Fruit fly (Drosophila melanogaster): Measurements from ENCODE around the gene CG7333.

The CG7333 gene

DNA sequence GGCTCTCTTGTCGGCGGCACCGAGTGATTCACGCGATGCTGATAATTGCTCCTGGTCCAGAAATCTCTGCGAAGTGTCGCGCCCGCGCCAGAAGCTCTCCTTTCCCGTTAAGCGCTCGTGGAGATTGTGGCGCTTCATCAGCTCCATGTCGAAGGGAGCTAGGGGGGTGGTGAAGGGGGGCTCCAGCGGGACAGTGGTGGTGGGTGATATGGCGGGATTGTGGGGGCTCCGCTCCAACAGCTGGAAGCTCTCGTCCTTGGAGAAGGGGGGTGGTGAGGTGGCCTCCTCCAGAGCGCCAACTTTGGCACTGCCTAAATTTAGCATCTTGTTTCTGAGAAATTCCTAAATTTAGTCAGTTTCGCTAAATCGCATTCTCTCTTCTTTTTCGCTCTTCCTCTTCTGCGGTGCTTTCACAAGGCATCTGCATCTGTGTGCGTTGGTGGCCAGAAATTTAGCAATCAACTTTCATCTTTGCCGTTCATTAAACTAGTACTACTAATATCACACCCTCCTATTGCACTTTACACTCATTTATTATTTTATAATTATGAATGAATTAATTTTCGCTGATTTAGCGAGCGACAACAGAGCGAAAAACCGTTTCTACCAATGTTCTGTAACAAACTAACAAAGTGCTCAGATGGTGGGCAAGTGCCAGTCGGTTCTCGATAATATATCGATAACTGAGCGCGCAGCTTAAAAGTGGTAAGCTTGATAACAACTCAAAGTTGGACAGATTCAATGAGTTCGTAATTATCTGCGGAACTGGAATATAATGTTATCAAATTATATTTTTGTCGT, 41.9 kb downstream of the CG7333 start, which contains the start of gene subdued:
TSS of gene subdued (minus strand) at position 631 of the 801 bp plus-strand sequence.
- TF ChIP-seq CG12768 (GFP tag; optimal IDR thresholded peaks at IDR 0.05) (peak; percentile 43), CG5204 (GFP tag; optimal IDR thresholded peaks at IDR 0.05) (no peak), CG33017 (tag; optimal IDR thresholded peaks at IDR 0.05) (no peak), kay (GFP tag; ENCODE audit: borderline replicate concordance) (no peak), toe (GFP tag; optimal IDR thresholded peaks at IDR 0.05) (no peak), cnc (optimal IDR thresholded peaks at IDR 0.05) (no peak), Hr96 (GFP tag; optimal IDR thresholded peaks at IDR 0.05) (peak; percentile 18)

DNA sequence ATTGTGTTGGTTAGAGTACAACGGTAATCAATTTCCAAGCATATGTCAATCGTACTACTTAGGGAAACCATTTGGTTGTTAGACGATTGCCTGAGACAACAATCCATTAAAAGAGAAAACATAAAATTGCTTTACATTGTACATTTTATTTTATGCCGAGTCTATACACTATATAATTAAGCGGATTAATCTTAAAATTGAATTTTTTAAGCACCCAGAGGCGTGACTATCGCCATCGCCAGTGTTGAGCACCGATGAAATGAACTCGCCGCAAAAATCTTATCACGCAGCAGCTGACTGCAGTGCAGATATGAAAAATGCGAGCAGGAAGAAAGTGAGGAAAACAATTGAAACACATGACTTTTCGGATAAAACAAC, 42.4 kb downstream of the CG7333 start:
- TF ChIP-seq CG1620 (GFP tag; optimal IDR thresholded peaks at IDR 0.05): peak; percentile 15
- TF ChIP-seq kay (GFP tag; ENCODE audit: borderline replicate concordance): no peak
- no peak for TF ChIP-seq cnc (optimal IDR thresholded peaks at IDR 0.05)
- TF ChIP-seq CG7045 (GFP tag; optimal IDR thresholded peaks at IDR 0.05): no peak
- TF ChIP-seq Crg-1 (GFP tag; optimal IDR thresholded peaks at IDR 0.05): peak; percentile 44
- no peak for TF ChIP-seq ovo (GFP tag; optimal IDR thresholded peaks at IDR 0.05)
- TF ChIP-seq CG11617 (GFP tag; optimal IDR thresholded peaks at IDR 0.05): no peak
- peak; percentile 41 for TF ChIP-seq CG7101 (tag; optimal IDR thresholded peaks at IDR 0.05)
- TF ChIP-seq pad (GFP tag; optimal IDR thresholded peaks at IDR 0.05): peak; percentile 24
- no peak for TF ChIP-seq tj (GFP tag; optimal IDR thresholded peaks at IDR 0.05)
- TF ChIP-seq bab1 (GFP tag; optimal IDR thresholded peaks at IDR 0.05): peak; percentile 18
- TF ChIP-seq Mnt (GFP tag; optimal IDR thresholded peaks at IDR 0.05): peak; percentile 22
- no peak for TF ChIP-seq CG12768 (GFP tag; optimal IDR thresholded peaks at IDR 0.05)
- no peak for TF ChIP-seq CG33017 (tag; optimal IDR thresholded peaks at IDR 0.05)

DNA sequence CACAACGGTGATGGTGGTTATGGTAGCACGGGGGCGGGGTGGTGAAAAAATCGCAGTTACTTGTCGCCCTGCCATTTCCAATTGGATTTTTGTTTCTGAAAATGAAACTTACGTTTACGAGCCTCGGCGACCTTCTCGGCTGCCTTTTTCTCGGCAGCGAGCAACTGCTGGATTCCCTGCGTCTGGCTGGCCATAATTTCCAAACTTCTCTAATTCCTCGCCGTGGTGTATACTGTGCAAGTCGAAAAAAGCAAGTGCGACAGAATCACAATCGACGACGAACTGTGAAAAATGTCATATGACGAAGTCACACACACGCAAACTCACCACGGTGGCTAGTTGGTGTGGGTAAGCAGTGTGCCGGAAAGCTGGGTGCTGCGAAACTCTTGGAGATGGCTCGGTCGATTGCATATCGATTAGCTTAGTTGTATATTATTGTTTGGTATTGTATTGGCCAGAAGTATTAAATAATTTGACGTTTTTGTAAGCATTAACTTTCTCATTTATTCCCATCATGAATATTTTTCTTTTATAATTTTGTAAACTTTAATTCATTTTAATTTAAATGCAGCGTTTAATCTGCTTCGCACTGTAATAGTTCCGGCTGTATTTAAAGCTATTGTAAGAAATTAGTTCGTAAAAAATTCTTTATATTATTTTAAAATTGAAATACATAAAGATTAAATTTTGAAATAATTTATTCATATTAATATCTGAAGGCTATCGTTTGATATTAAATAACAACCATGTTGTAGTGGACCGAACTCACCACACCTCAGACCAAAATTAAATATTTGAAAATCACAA, 43.9 kb downstream of the CG7333 start, which contains the start of gene Vha13:
TSS of gene Vha13 (minus strand) at position 293 of the 807 bp plus-strand sequence.
- TF ChIP-seq ovo (GFP tag; optimal IDR thresholded peaks at IDR 0.05) (peak; percentile 82), cic (GFP tag; optimal IDR thresholded peaks at IDR 0.05) (peak; percentile 52), cnc (optimal IDR thresholded peaks at IDR 0.05) (no peak), tj (GFP tag; optimal IDR thresholded peaks at IDR 0.05) (peak; percentile 69), CG5204 (GFP tag; optimal IDR thresholded peaks at IDR 0.05) (peak; percentile 27), toe (GFP tag; optimal IDR thresholded peaks at IDR 0.05) (peak; percentile 54), CG7101 (tag; optimal IDR thresholded peaks at IDR 0.05) (peak; percentile 22), Hr96 (GFP tag; optimal IDR thresholded peaks at IDR 0.05) (peak; percentile 15), CG14711 (tag; optimal IDR thresholded peaks at IDR 0.05) (peak; percentile 48), Crg-1 (GFP tag; optimal IDR thresholded peaks at IDR 0.05) (peak; percentile 69), CG7045 (GFP tag; optimal IDR thresholded peaks at IDR 0.05) (no peak), CG11617 (GFP tag; optimal IDR thresholded peaks at IDR 0.05) (peak; percentile 17), pad (GFP tag; optimal IDR thresholded peaks at IDR 0.05) (peak; percentile 78), CG1620 (GFP tag; optimal IDR thresholded peaks at IDR 0.05) (peak; percentile 54), CG33017 (tag; optimal IDR thresholded peaks at IDR 0.05) (peak; percentile 50), bab1 (GFP tag; optimal IDR thresholded peaks at IDR 0.05) (peak; percentile 87), kay (GFP tag; ENCODE audit: borderline replicate concordance) (no peak), Clk (GFP tag; optimal IDR thresholded peaks at IDR 0.05) (no peak), Mnt (GFP tag; optimal IDR thresholded peaks at IDR 0.05) (peak; percentile 73), CG12768 (GFP tag; optimal IDR thresholded peaks at IDR 0.05) (peak; percentile 67)

DNA sequence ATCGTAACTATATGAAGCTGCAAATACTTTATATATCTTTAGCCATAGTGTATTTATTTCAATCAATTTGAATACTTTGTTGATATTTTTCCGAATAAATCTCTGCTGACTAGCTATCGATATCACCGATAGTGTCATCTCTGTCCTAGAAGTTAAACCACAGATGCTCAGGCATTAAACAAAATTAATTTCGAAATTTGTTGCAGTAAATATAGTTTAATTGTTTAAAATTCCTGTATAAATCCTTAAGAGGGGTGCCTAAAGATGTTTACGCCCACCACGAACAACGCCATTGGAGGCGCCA, 44.4 kb downstream of the CG7333 start, which contains the start of gene Nup58:
TSS of gene Nup58 (plus strand) at position 126 of the 304 bp plus-strand sequence.
- TF ChIP-seq CG7045 (GFP tag; optimal IDR thresholded peaks at IDR 0.05) (no peak), toe (GFP tag; optimal IDR thresholded peaks at IDR 0.05) (peak; percentile 58), Mnt (GFP tag; optimal IDR thresholded peaks at IDR 0.05) (peak; percentile 22), Crg-1 (GFP tag; optimal IDR thresholded peaks at IDR 0.05) (no peak), CG7101 (tag; optimal IDR thresholded peaks at IDR 0.05) (no peak), CG14711 (tag; optimal IDR thresholded peaks at IDR 0.05) (no peak), CG5204 (GFP tag; optimal IDR thresholded peaks at IDR 0.05) (peak; percentile 13)

DNA sequence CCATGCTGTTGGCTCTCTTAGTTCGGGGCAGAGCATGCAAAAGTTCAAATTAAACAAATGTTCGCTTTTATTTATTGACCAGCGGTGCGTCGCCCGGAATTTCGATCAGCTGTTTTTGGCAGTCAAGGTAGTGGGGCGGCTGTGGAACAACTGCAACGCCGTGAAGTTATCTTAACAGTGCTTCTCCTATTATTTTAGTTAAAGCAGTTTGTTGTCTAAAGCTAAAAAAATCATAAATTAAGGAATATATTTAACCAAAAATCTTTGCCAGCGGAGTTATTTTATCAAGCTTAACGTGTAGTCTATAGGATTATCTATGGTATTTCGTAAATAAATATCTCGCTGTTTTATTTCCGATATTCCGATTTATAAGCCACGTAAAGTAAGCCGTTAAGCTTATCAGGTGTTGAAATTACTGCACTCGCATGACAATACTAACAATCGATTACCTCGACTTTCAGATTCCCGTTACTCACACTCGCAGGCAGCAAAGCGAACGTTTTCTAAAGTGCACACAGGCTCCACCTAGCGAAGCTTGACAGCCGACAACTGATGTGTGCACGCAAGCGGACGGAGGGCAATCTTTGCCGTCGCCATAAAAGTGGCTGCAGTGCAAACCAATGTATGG, 48.0 kb downstream of the CG7333 start, which contains the start of the genes CG6195 and CG31220:
TSS of gene CG6195 (minus strand) at position 122 of the 628 bp plus-strand sequence.
TSS of gene CG31220 (plus strand) at position 199 of the 628 bp plus-strand sequence.
- TF ChIP-seq CG1620 (GFP tag; optimal IDR thresholded peaks at IDR 0.05) (no peak), ovo (GFP tag; optimal IDR thresholded peaks at IDR 0.05) (peak; percentile 93), tj (GFP tag; optimal IDR thresholded peaks at IDR 0.05) (peak; percentile 56), cnc (optimal IDR thresholded peaks at IDR 0.05) (no peak), CG12768 (GFP tag; optimal IDR thresholded peaks at IDR 0.05) (no peak), cic (GFP tag; optimal IDR thresholded peaks at IDR 0.05) (no peak), pad (GFP tag; optimal IDR thresholded peaks at IDR 0.05) (no peak), CG11617 (GFP tag; optimal IDR thresholded peaks at IDR 0.05) (peak; percentile 36), CG7101 (tag; optimal IDR thresholded peaks at IDR 0.05) (no peak), toe (GFP tag; optimal IDR thresholded peaks at IDR 0.05) (peak; percentile 51), CG14711 (tag; optimal IDR thresholded peaks at IDR 0.05) (no peak), Hr96 (GFP tag; optimal IDR thresholded peaks at IDR 0.05) (peak; percentile 48), Mnt (GFP tag; optimal IDR thresholded peaks at IDR 0.05) (peak; percentile 2), CG7045 (GFP tag; optimal IDR thresholded peaks at IDR 0.05) (no peak), CG33017 (tag; optimal IDR thresholded peaks at IDR 0.05) (no peak), CG5204 (GFP tag; optimal IDR thresholded peaks at IDR 0.05) (no peak), kay (GFP tag; ENCODE audit: borderline replicate concordance) (no peak), bab1 (GFP tag; optimal IDR thresholded peaks at IDR 0.05) (peak; percentile 66), Clk (GFP tag; optimal IDR thresholded peaks at IDR 0.05) (no peak), Crg-1 (GFP tag; optimal IDR thresholded peaks at IDR 0.05) (no peak)
